Worm (Caenorhabditis elegans) whole organism, L4 larva: ENCODE results near the gene nex-4.

Experiments used
- F10B5.3 ChIP-seq: sonication (generic microtip); optimal IDR thresholded peaks from 2 replicates; lab custom pipeline; 2016; ENCODE audit warnings: mild to moderate bottlenecking, missing genetic modification characterization, missing compliant biosample characterization
- F26F4.8 ChIP-seq: fragments of 200-800 bp; sonication (Bioruptor generic); conservative IDR thresholded peaks from 2 replicates; pipeline ENCODE4 v1.3.6; 2022; ENCODE audit warnings: missing genetic modification characterization, missing compliant biosample characterization
- F49E8.2 ChIP-seq: sonication (generic microtip); optimal IDR thresholded peaks from 2 replicates; lab custom pipeline; 2016; ENCODE audit warnings: missing compliant biosample characterization, mild to moderate bottlenecking, missing genetic modification characterization, borderline replicate concordance
- Y48G9A.11 ChIP-seq: fragments of 200-800 bp; sonication (Bioruptor generic); IDR thresholded peaks from 2 replicates; pipeline ENCODE4 v1.3.6; 2022; ENCODE audit warnings: missing genetic modification reagents, missing genetic modification characterization, missing compliant biosample characterization
- Y75B8A.6 ChIP-seq: fragments of 200-800 bp; sonication (Bioruptor generic); IDR thresholded peaks from 2 replicates; pipeline ENCODE4 v1.3.6; 2022; ENCODE audit warnings: missing genetic modification reagents, missing genetic modification characterization, missing compliant biosample characterization
- ZK337.2 ChIP-seq: fragments of 200-800 bp; sonication (Bioruptor generic); IDR thresholded peaks from 2 replicates; pipeline ENCODE4 v1.3.6; 2022; ENCODE audit warnings: missing genetic modification reagents, missing genetic modification characterization, missing compliant biosample characterization
- aha-1 ChIP-seq: fragments of 150-350 bp; peaks from one replicate; lab custom pipeline; 2014; ENCODE audit warnings: missing biosample characterization, missing genetic modification characterization
- arid-1 ChIP-seq: fragments of 200-800 bp; sonication (Bioruptor generic); conservative IDR thresholded peaks from 2 replicates; pipeline ENCODE4 v1.3.6; 2022; ENCODE audit warnings: missing genetic modification reagents, missing genetic modification characterization, missing compliant biosample characterization
- ceh-20 ChIP-seq: fragments of 200-800 bp; sonication (Bioruptor generic); IDR thresholded peaks from 2 replicates; pipeline ENCODE4 v1.3.6; 2022; ENCODE audit warnings: missing genetic modification reagents, missing genetic modification characterization, missing compliant biosample characterization
- ceh-32 ChIP-seq: sonication (generic microtip); optimal IDR thresholded peaks from 2 replicates; lab custom pipeline; 2016; ENCODE audit warnings: mild to moderate bottlenecking, missing genetic modification characterization, missing compliant biosample characterization; ENCODE audit not compliant: poor library complexity
- ceh-44 ChIP-seq: fragments of 200-800 bp; sonication (Bioruptor generic); IDR thresholded peaks from 2 replicates; pipeline ENCODE4 v1.3.6; 2022; ENCODE audit warnings: missing genetic modification reagents, missing genetic modification characterization, missing compliant biosample characterization
- cey-2 ChIP-seq: sonication (generic microtip); optimal IDR thresholded peaks from 3 replicates; lab custom pipeline; 2017; ENCODE audit warnings: missing genetic modification characterization, mild to moderate bottlenecking, missing compliant biosample characterization, antibody characterized with exemption, borderline replicate concordance; ENCODE audit not compliant: insufficient read depth
- daf-12 ChIP-seq: fragments of 150-350 bp; optimal IDR thresholded peaks from 2 replicates; lab custom pipeline; 2014; ENCODE audit warnings: missing biosample characterization, missing genetic modification reagents, missing genetic modification characterization
- daf-16 ChIP-seq, 3 experiments: sonication (generic microtip); optimal IDR thresholded peaks; 2 replicates each; lab custom pipeline; 2016 to 2017; ENCODE audit warnings: missing genetic modification characterization in 3 of 3, missing genetic modification reagents in 3 of 3, mild to moderate bottlenecking in 2 of 3, missing compliant biosample characterization in 2 of 3, missing biosample characterization in 1 of 3, moderate library complexity in 1 of 3
- daf-8 ChIP-seq: fragments of 200-800 bp; sonication (Bioruptor generic); IDR thresholded peaks from 2 replicates; pipeline ENCODE4 v1.3.6; 2022; ENCODE audit warnings: missing genetic modification characterization, missing compliant biosample characterization
- dmd-8 ChIP-seq: fragments of 200-800 bp; sonication (Bioruptor generic); IDR thresholded peaks from 2 replicates; pipeline ENCODE4 v1.3.6; 2022; ENCODE audit warnings: missing genetic modification characterization, missing compliant biosample characterization
- duxl-1 ChIP-seq: sonication (generic microtip); optimal IDR thresholded peaks from 2 replicates; lab custom pipeline; 2016; ENCODE audit warnings: mild to moderate bottlenecking, missing genetic modification characterization, moderate library complexity, missing compliant biosample characterization; ENCODE audit not compliant: poor library complexity
- dve-1 ChIP-seq: sonication (generic microtip); optimal IDR thresholded peaks from 2 replicates; lab custom pipeline; 2017; ENCODE audit warnings: antibody characterized with exemption, mild to moderate bottlenecking, missing genetic modification characterization, missing compliant biosample characterization; ENCODE audit not compliant: insufficient read depth
- egl-27 ChIP-seq: sonication (generic microtip); optimal IDR thresholded peaks from 3 replicates; lab custom pipeline; 2017; ENCODE audit warnings: missing biosample characterization, missing genetic modification reagents, missing genetic modification characterization
- fos-1 ChIP-seq: fragments of 150-350 bp; optimal IDR thresholded peaks from 2 replicates; lab custom pipeline; 2014; ENCODE audit warnings: missing biosample characterization, missing genetic modification characterization
- gei-8 ChIP-seq: fragments of 200-800 bp; sonication (Bioruptor generic); optimal IDR thresholded peaks from 2 replicates; lab custom pipeline; 2018; ENCODE audit warnings: mild to moderate bottlenecking, missing genetic modification characterization, missing compliant biosample characterization
- hif-1 ChIP-seq, 2 experiments: sonication (generic microtip); optimal IDR thresholded peaks; 2 replicates each; lab custom pipeline; 2016 to 2017; ENCODE audit warnings: missing compliant biosample characterization in 2 of 2, missing genetic modification characterization in 2 of 2, missing genetic modification reagents in 2 of 2, missing genotype in 2 of 2, mild to moderate bottlenecking in 1 of 2
- hlh-11 ChIP-seq: fragments of 200-800 bp; sonication (Bioruptor generic); optimal IDR thresholded peaks from 2 replicates; lab custom pipeline; 2018; ENCODE audit warnings: mild to moderate bottlenecking, missing genetic modification characterization, missing compliant biosample characterization
- hlh-30 ChIP-seq: sonication (generic microtip); optimal IDR thresholded peaks from 2 replicates; lab custom pipeline; 2017; ENCODE audit warnings: antibody characterized with exemption, mild to moderate bottlenecking, missing genetic modification characterization, missing compliant biosample characterization; ENCODE audit not compliant: insufficient read depth
- lin-39 ChIP-seq: fragments of 150-350 bp; optimal IDR thresholded peaks from 2 replicates; lab custom pipeline; 2014; ENCODE audit warnings: missing biosample characterization, missing genetic modification reagents, missing genetic modification characterization
- lir-3 ChIP-seq: sonication (generic microtip); optimal IDR thresholded peaks from 2 replicates; lab custom pipeline; 2016; ENCODE audit warnings: mild to moderate bottlenecking, missing genetic modification characterization, missing compliant biosample characterization
- lsy-2 ChIP-seq, 2 experiments: fragments of 150-350 bp in 1 of 2; sonication (generic microtip) in 1 of 2; optimal IDR thresholded peaks; 2 replicates each; lab custom pipeline; 2014 to 2017; ENCODE audit warnings: missing biosample characterization in 2 of 2, missing genetic modification characterization in 2 of 2
- mdt-29 ChIP-seq: fragments of 200-800 bp; sonication (Bioruptor generic); IDR thresholded peaks from 2 replicates; pipeline ENCODE4 v1.3.6; 2022; ENCODE audit warnings: missing genetic modification reagents, missing genetic modification characterization, missing compliant biosample characterization
- mes-2 ChIP-seq: sonication (generic microtip); optimal IDR thresholded peaks from 2 replicates; lab custom pipeline; 2016; ENCODE audit warnings: missing genotype, mild to moderate bottlenecking, missing genetic modification characterization, missing compliant biosample characterization; ENCODE audit not compliant: poor library complexity, severe bottlenecking
- nhr-10 ChIP-seq: fragments of 150-350 bp; optimal IDR thresholded peaks from 2 replicates; lab custom pipeline; 2014; ENCODE audit warnings: missing biosample characterization, missing genetic modification characterization
- nhr-28 ChIP-seq: fragments of 150-350 bp; optimal IDR thresholded peaks from 2 replicates; lab custom pipeline; 2014; ENCODE audit warnings: missing biosample characterization, missing genetic modification characterization
- nhr-48 ChIP-seq: sonication (generic microtip); optimal IDR thresholded peaks from 2 replicates; lab custom pipeline; 2016; ENCODE audit warnings: mild to moderate bottlenecking, missing genetic modification characterization, missing compliant biosample characterization
- php-3 ChIP-seq: fragments of 200-800 bp; sonication (Bioruptor generic); IDR thresholded peaks from 2 replicates; pipeline ENCODE4 v1.3.6; 2022; ENCODE audit warnings: missing genetic modification reagents, missing genetic modification characterization, missing compliant biosample characterization
- rbr-2 ChIP-seq: sonication (generic microtip); optimal IDR thresholded peaks from 2 replicates; lab custom pipeline; 2016; ENCODE audit warnings: missing genotype, missing genetic modification characterization, missing compliant biosample characterization
- saeg-2 ChIP-seq: fragments of 200-800 bp; sonication (Bioruptor generic); IDR thresholded peaks from 2 replicates; pipeline ENCODE4 v1.3.6; 2022; ENCODE audit warnings: missing genetic modification reagents, missing genetic modification characterization, missing compliant biosample characterization
- spr-1 ChIP-seq: sonication (generic microtip); optimal IDR thresholded peaks from 2 replicates; lab custom pipeline; 2016; ENCODE audit warnings: mild to moderate bottlenecking, missing genetic modification characterization, missing compliant biosample characterization
- unc-130 ChIP-seq: sonication (generic microtip); optimal IDR thresholded peaks from 2 replicates; lab custom pipeline; 2016; ENCODE audit warnings: missing genetic modification reagents, missing genetic modification characterization, missing compliant biosample characterization
- unc-62 ChIP-seq, 3 experiments: fragments of 150-350 bp in 1 of 3; sonication (generic microtip); optimal IDR thresholded peaks in 2 of 3; peaks in 1 of 3; 1 replicate in 1 of 3; 2 replicates in 2 of 3; lab custom pipeline; 2014 to 2017; ENCODE audit warnings: missing biosample characterization in 3 of 3, missing genetic modification characterization in 3 of 3, missing genetic modification reagents in 3 of 3, missing genotype in 1 of 3
- vab-7 ChIP-seq: fragments of 200-800 bp; sonication (Bioruptor generic); IDR thresholded peaks from 2 replicates; pipeline ENCODE4 v1.3.6; 2022; ENCODE audit warnings: missing genetic modification reagents, missing genetic modification characterization, missing compliant biosample characterization
- zfp-2 ChIP-seq: sonication (generic microtip); optimal IDR thresholded peaks from 2 replicates; lab custom pipeline; 2016; ENCODE audit warnings: mild to moderate bottlenecking, missing genetic modification characterization, missing compliant biosample characterization
- zfp-3 ChIP-seq: fragments of 200-800 bp; sonication (Bioruptor generic); conservative IDR thresholded peaks from 2 replicates; pipeline ENCODE4 v1.3.6; 2022; ENCODE audit warnings: missing genetic modification reagents, missing genetic modification characterization, missing compliant biosample characterization
- zip-11 ChIP-seq: fragments of 200-800 bp; sonication (Bioruptor generic); IDR thresholded peaks from 2 replicates; pipeline ENCODE4 v1.3.6; 2022; ENCODE audit warnings: missing genetic modification characterization, missing compliant biosample characterization
- ztf-7 ChIP-seq: fragments of 150-350 bp; optimal IDR thresholded peaks from 2 replicates; lab custom pipeline; 2014; ENCODE audit warnings: missing biosample characterization, missing genetic modification characterization

The nex-4 gene

DNA sequence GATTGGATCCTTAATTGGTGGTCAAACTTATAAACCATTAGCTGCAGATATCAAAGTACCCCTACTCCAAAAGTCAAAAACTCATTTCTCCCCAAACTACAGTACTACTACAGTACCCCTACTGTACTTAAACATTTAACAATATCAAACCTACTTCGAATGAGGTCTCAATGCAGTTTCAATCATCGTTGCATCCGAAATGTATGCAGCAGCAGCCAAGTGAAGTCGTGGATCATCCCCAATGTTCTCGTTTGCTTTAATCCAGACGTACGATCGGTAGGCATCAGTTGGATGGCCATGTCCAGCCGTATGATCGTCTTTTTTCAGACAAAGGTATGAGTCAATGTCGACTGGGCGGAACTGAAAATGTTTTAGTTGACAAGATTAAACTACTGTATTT is 6.3 kb downstream of the nex-4 start:
- TF ChIP-seq aha-1 (tag; lab: Kevin White, UChicago) (peak; percentile 91), Y75B8A.6 (GFP tag; lab: Robert Waterston, UW) (no peak)

DNA sequence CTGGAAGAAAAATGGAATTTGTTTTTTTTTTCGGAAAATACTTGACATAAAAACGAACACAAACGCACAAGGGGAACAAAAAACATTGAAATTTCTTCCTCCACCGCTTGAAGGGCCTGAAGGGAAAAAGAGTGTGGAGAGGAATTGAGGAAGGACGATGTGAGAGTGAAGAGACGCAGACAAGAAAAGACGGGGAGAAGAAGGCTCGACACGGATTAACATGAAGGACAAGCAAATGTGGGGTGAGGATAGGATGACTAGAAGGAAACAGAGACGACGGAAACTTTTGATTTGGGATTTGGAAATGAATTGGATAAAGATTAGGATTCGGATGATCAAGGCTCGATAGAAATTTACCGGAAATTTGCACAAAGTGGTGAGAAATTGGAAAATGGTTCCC is 9.3 kb downstream of the nex-4 start:
- TF ChIP-seq dve-1 (no peak), lsy-2 (tag; optimal IDR thresholded peaks at IDR 0.05; lab: Kevin White, UChicago) (peak in 1 of 2 experiments; percentile 5), daf-12 (tag; lab: Kevin White, UChicago) (no peak), nhr-10 (tag; lab: Kevin White, UChicago) (no peak), egl-27 (tag; lab: Kevin White, UChicago) (no peak), gei-8 (no peak), fos-1 (tag; lab: Kevin White, UChicago) (no peak), F26F4.8 (GFP tag; lab: Robert Waterston, UW) (no peak), aha-1 (tag; lab: Kevin White, UChicago) (peak; percentile 27), rbr-2 (tag; lab: Kevin White, UChicago) (peak; percentile 48)

DNA sequence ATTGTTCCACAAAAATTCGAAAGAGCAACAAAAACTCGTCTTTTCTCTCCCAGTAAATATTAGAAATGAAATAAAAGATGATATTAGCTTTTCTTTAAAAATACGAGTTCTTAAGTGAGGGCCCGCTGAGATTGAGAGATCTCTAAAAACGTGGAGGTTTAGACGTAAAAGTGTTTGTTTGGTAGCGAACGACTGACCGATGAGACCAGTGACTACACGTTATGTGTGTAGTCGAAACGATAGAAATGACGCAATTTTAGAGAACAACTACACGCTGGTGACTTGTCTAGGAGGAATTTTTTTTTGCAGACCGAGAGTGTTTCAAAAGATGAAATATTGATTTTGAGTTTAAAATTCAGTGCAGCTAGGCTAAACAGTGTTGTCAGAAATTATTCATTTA is 11.5 kb downstream of the nex-4 start, which contains the start of gene C37H5.13:
Gene C37H5.13 (minus strand): TSS at position 229 of the 400 bp plus-strand sequence.
- TF ChIP-seq nhr-48 = no peak
- TF ChIP-seq F26F4.8 (GFP tag; lab: Robert Waterston, UW) = no peak
- TF ChIP-seq Y48G9A.11 = no peak
- TF ChIP-seq lin-39 (tag; lab: Kevin White, UChicago) = no peak
- no peak for TF ChIP-seq Y75B8A.6 (GFP tag; lab: Robert Waterston, UW)
- TF ChIP-seq F49E8.2 = no peak
- no peak for TF ChIP-seq php-3 (GFP tag; lab: Robert Waterston, UW)
- TF ChIP-seq rbr-2 (tag; lab: Kevin White, UChicago) = no peak
- no peak for TF ChIP-seq zfp-3 (GFP tag; lab: Robert Waterston, UW)
- TF ChIP-seq ceh-44 = no peak
- TF ChIP-seq unc-62 (GFP tag; optimal IDR thresholded peaks at IDR 0.05 in 1 of 2; lab: Kevin White, UChicago) = no peak
- no peak for TF ChIP-seq unc-62 (tag; optimal IDR thresholded peaks at IDR 0.05; lab: Kevin White, UChicago)
- no peak for TF ChIP-seq lir-3 (tag; lab: Kevin White, UChicago)
- TF ChIP-seq ceh-32 (tag; lab: Kevin White, UChicago) = no peak
- TF ChIP-seq hif-1 (tag; optimal IDR thresholded peaks at IDR 0.05; lab: Kevin White, UChicago) = peak in 1 of 2 experiments; percentile 2
- TF ChIP-seq gei-8 = no peak
- TF ChIP-seq daf-16 (GFP tag; optimal IDR thresholded peaks at IDR 0.05; lab: Kevin White, UChicago) = no peak
- TF ChIP-seq daf-16 (tag; optimal IDR thresholded peaks at IDR 0.05; lab: Kevin White, UChicago) = peak; percentile 42
- no peak for TF ChIP-seq ceh-20 (GFP tag; lab: Robert Waterston, UW)
- TF ChIP-seq nhr-28 = peak; percentile 98
- no peak for TF ChIP-seq zfp-2 (tag; lab: Kevin White, UChicago)
- TF ChIP-seq cey-2 (tag; lab: Kevin White, UChicago) = no peak
- peak; percentile 48 for TF ChIP-seq hlh-30 (tag; lab: Kevin White, UChicago)
- TF ChIP-seq egl-27 (tag; lab: Kevin White, UChicago) = no peak
- TF ChIP-seq saeg-2 (GFP tag; lab: Robert Waterston, UW) = no peak
- TF ChIP-seq hlh-11 = no peak
- TF ChIP-seq ZK337.2 = no peak
- TF ChIP-seq spr-1 (tag; lab: Kevin White, UChicago) = no peak
- no peak for TF ChIP-seq duxl-1 (tag; lab: Kevin White, UChicago)
- TF ChIP-seq daf-8 (GFP tag; lab: Robert Waterston, UW) = no peak
- TF ChIP-seq aha-1 (tag; lab: Kevin White, UChicago) = no peak
- no peak for TF ChIP-seq unc-130 (GFP tag; lab: Kevin White, UChicago)
- TF ChIP-seq ztf-7 (tag; lab: Kevin White, UChicago) = peak; percentile 56
- TF ChIP-seq dve-1 = peak; percentile 45
- TF ChIP-seq dmd-8 (GFP tag; lab: Robert Waterston, UW) = no peak
- TF ChIP-seq mes-2 (tag; lab: Kevin White, UChicago) = no peak
- TF ChIP-seq mdt-29 = no peak
- no peak for TF ChIP-seq daf-12 (tag; lab: Kevin White, UChicago)
- TF ChIP-seq zip-11 (GFP tag; lab: Robert Waterston, UW) = no peak
- no peak for TF ChIP-seq arid-1
- no peak for TF ChIP-seq vab-7 (GFP tag; lab: Robert Waterston, UW)
- peak in 1 of 2 experiments; percentile 19 for TF ChIP-seq lsy-2 (tag; optimal IDR thresholded peaks at IDR 0.05; lab: Kevin White, UChicago)
- TF ChIP-seq F10B5.3 (tag; lab: Kevin White, UChicago) = no peak
